Worm (Caenorhabditis elegans): ENCODE results near the gene srh-76.

The srh-76 gene

DNA sequence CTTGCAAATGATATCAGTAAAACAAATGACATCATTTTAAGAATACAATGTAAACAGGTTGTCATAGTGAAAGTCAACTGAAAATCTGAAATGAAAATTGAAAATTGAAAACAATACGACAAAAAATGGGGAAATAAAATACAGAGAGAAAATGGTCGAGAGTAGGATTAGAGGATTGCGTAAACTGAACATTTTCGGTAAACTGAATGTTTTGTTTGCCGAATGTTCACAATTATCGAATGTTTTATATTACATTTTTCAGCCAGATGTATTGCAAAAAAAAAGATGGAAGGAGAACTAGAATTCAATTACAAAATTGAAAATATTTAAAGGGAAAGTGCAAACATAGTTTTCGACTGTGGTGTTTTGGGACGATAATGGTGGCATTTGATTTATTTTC, 31.5 kb downstream of the srh-76 start, which contains the start of gene F26F12.5:
TSS of gene F26F12.5 (minus strand) at position 101 of the 400 bp plus-strand sequence.
- no peak for TF ChIP-seq hmg-20 (GFP tag; IDR thresholded peaks at IDR 0.05)
- TF ChIP-seq Y67H2A.10 (GFP tag; conservative IDR thresholded peaks at IDR 0.05), result no peak
- no peak for TF ChIP-seq unc-130 (GFP tag; optimal IDR thresholded peaks at IDR 0.05)
- TF ChIP-seq C17E4.6 (GFP tag; IDR thresholded peaks at IDR 0.05), result no peak
- no peak for TF ChIP-seq rcor-1 (GFP tag; IDR thresholded peaks at IDR 0.05)
- TF ChIP-seq K12H6.12 (tag; optimal IDR thresholded peaks at IDR 0.05), result no peak
- TF ChIP-seq Y95B8A.8 (GFP tag; IDR thresholded peaks at IDR 0.05), result no peak
- no peak for TF ChIP-seq hrde-1 (tag; optimal IDR thresholded peaks at IDR 0.05; ENCODE audit: borderline replicate concordance)
- TF ChIP-seq athp-1 (tag; optimal IDR thresholded peaks at IDR 0.05), result no peak
- no peak for TF ChIP-seq pha-4 (tag; optimal IDR thresholded peaks at IDR 0.05)
- no peak for TF ChIP-seq nfya-1 (tag; optimal IDR thresholded peaks at IDR 0.05; ENCODE audit: borderline replicate concordance, insufficient read depth)
- TF ChIP-seq snpc-3.4 (tag; optimal IDR thresholded peaks at IDR 0.05), result no peak
- no peak for TF ChIP-seq unc-62 (GFP tag; optimal IDR thresholded peaks at IDR 0.05)
- no peak for TF ChIP-seq ama-1 (optimal IDR thresholded peaks at IDR 0.05)
- no peak for TF ChIP-seq ama-1 (GFP tag; optimal IDR thresholded peaks at IDR 0.05)
- TF ChIP-seq bed-2 (GFP tag; IDR thresholded peaks at IDR 0.05), result no peak
- TF ChIP-seq Y53G8AR.9 (GFP tag; conservative IDR thresholded peaks at IDR 0.05), result no peak
- TF ChIP-seq egl-18 (GFP tag; IDR thresholded peaks at IDR 0.05), result no peak
- no peak for TF ChIP-seq T07F8.4 (tag; optimal IDR thresholded peaks at IDR 0.05)
- TF ChIP-seq zim-3 (tag; optimal IDR thresholded peaks at IDR 0.05), result no peak
- no peak for TF ChIP-seq snpc-4 (GFP tag; optimal IDR thresholded peaks at IDR 0.05)
- TF ChIP-seq snpc-4 (tag; optimal IDR thresholded peaks at IDR 0.05), result no peak

- TF ChIP-seq zfh-2 (GFP tag; conservative IDR thresholded peaks at IDR 0.05) (no peak), madf-10 (tag; optimal IDR thresholded peaks at IDR 0.05) (no peak), lin-40 (tag; optimal IDR thresholded peaks at IDR 0.05) (no peak), nhr-179 (tag; optimal IDR thresholded peaks at IDR 0.05) (no peak), zim-3 (tag; optimal IDR thresholded peaks at IDR 0.05) (no peak), F49E8.2 (tag; optimal IDR thresholded peaks at IDR 0.05; ENCODE audit: insufficient read depth) (no peak), ztf-26 (tag; optimal IDR thresholded peaks at IDR 0.05) (no peak), ceh-100 (GFP tag; IDR thresholded peaks at IDR 0.05) (no peak), C06A6.2 (GFP tag; conservative IDR thresholded peaks at IDR 0.05) (no peak), F10E7.11 (tag; optimal IDR thresholded peaks at IDR 0.05) (no peak), let-607 (tag; optimal IDR thresholded peaks at IDR 0.05) (no peak), mel-28 (tag; optimal IDR thresholded peaks at IDR 0.05; ENCODE audit: borderline replicate concordance) (no peak), ztf-3 (GFP tag; optimal IDR thresholded peaks at IDR 0.05) (no peak), nfya-1 (tag; optimal IDR thresholded peaks at IDR 0.05; ENCODE audit: borderline replicate concordance, insufficient read depth) (no peak), ceh-58 (GFP tag; IDR thresholded peaks at IDR 0.05) (no peak), snpc-1.3 (tag; optimal IDR thresholded peaks at IDR 0.05; ENCODE audit: insufficient read depth) (no peak), fkh-3 (tag; optimal IDR thresholded peaks at IDR 0.05) (no peak), somi-1 (GFP tag; optimal IDR thresholded peaks at IDR 0.05) (no peak), nhr-80 (tag; optimal IDR thresholded peaks at IDR 0.05) (no peak), nhr-120 (GFP tag; IDR thresholded peaks at IDR 0.05) (no peak)
These were observed 35.6 kb downstream of the srh-76 start, which contains the start of gene F26F12.4 for ce11 chrV:5869227-5869626. TSS of gene F26F12.4 (minus strand) at chrV:5869327.
